Worm (Caenorhabditis elegans): ENCODE measurements around the gene spig-7.

ce11 chrV:1486031-1486430 is 8.5 kb upstream of the spig-7 start:
- TF ChIP-seq let-526 (GFP tag; IDR thresholded peaks at IDR 0.05) (no peak), unc-62 (GFP tag; optimal IDR thresholded peaks at IDR 0.05) (no peak), zfh-2 (GFP tag; conservative IDR thresholded peaks at IDR 0.05) (no peak), F57C9.4 (tag; optimal IDR thresholded peaks at IDR 0.05) (no peak), akir-1 (GFP tag; optimal IDR thresholded peaks at IDR 0.05) (no peak), die-1 (tag; optimal IDR thresholded peaks at IDR 0.05) (no peak), snpc-1.1 (tag; optimal IDR thresholded peaks at IDR 0.05; ENCODE audit: insufficient read depth) (no peak), rcor-1 (GFP tag; IDR thresholded peaks at IDR 0.05) (no peak), ztf-28 (GFP tag; IDR thresholded peaks at IDR 0.05) (no peak), nfya-2 (GFP tag; IDR thresholded peaks at IDR 0.05) (no peak)

Measured in whole organism, young adult.